Worm (Caenorhabditis elegans) whole organism, L3 larva: ENCODE results near the gene ZK757.1.

ENCODE experiments used
- R02D3.7 ChIP-seq: fragments of 150-350 bp; optimal IDR thresholded peaks from 2 replicates; lab custom pipeline; 2014; ENCODE audit warnings: missing biosample characterization, missing genetic modification characterization
- ZK546.5 ChIP-seq: sonication (generic microtip); optimal IDR thresholded peaks from 2 replicates; lab custom pipeline; 2017; ENCODE audit warnings: missing biosample characterization, missing genetic modification characterization
- aly-2 ChIP-seq: fragments of 150-350 bp; optimal IDR thresholded peaks from 2 replicates; lab custom pipeline; 2014; ENCODE audit warnings: missing biosample characterization, missing genetic modification characterization
- ama-1 ChIP-seq: fragments of 150-350 bp; optimal IDR thresholded peaks from 2 replicates; lab custom pipeline; 2018
- ceh-16 ChIP-seq: sonication (generic microtip); optimal IDR thresholded peaks from 2 replicates; lab custom pipeline; 2017; ENCODE audit warnings: missing biosample characterization, missing genetic modification characterization
- ceh-28 ChIP-seq: fragments of 150-350 bp; optimal IDR thresholded peaks from 2 replicates; lab custom pipeline; 2014; ENCODE audit warnings: missing biosample characterization, missing genetic modification reagents, missing genetic modification characterization
- ceh-9 ChIP-seq: sonication (generic microtip); optimal IDR thresholded peaks from 2 replicates; lab custom pipeline; 2018; ENCODE audit warnings: missing biosample characterization, missing genetic modification characterization
- egl-27 ChIP-seq: sonication (generic microtip); optimal IDR thresholded peaks from 4 replicates; lab custom pipeline; 2017; ENCODE audit warnings: missing biosample characterization, missing genetic modification reagents, missing genetic modification characterization
- egl-5 ChIP-seq: fragments of 150-350 bp; optimal IDR thresholded peaks from 2 replicates; lab custom pipeline; 2017; ENCODE audit warnings: missing biosample characterization, missing genetic modification reagents, missing genetic modification characterization, inconsistent platforms
- elt-1 ChIP-seq: fragments of 150-350 bp; optimal IDR thresholded peaks from 2 replicates; lab custom pipeline; 2014; ENCODE audit warnings: missing biosample characterization, missing genetic modification characterization
- elt-2 ChIP-seq: sonication (generic microtip); optimal IDR thresholded peaks from 2 replicates; lab custom pipeline; 2016; ENCODE audit warnings: missing genetic modification reagents, mild to moderate bottlenecking, missing genetic modification characterization, missing compliant biosample characterization
- elt-3 ChIP-seq, 3 experiments: fragments of 150-350 bp in 1 of 3; sonication (generic microtip) in 2 of 3; optimal IDR thresholded peaks; 2 replicates in 2 of 3; 4 replicates in 1 of 3; lab custom pipeline; 2014 to 2017; ENCODE audit warnings: missing biosample characterization in 3 of 3, missing genetic modification characterization in 3 of 3
- eor-1 ChIP-seq, 2 experiments: fragments of 150-350 bp; optimal IDR thresholded peaks; 2 replicates each; lab custom pipeline; 2014 to 2018; ENCODE audit warnings: missing biosample characterization in 2 of 2, missing genetic modification characterization in 2 of 2
- fkh-10 ChIP-seq: sonication (generic microtip); optimal IDR thresholded peaks from 2 replicates; lab custom pipeline; 2017; ENCODE audit warnings: missing biosample characterization, missing genetic modification reagents, missing genetic modification characterization
- fkh-2 ChIP-seq: fragments of 150-350 bp; optimal IDR thresholded peaks from 2 replicates; lab custom pipeline; 2014; ENCODE audit warnings: missing biosample characterization, missing genetic modification reagents, missing genetic modification characterization
- fos-1 ChIP-seq: fragments of 150-350 bp; optimal IDR thresholded peaks from 2 replicates; lab custom pipeline; 2014; ENCODE audit warnings: missing biosample characterization, missing genetic modification characterization
- hmg-11 ChIP-seq: sonication (generic microtip); optimal IDR thresholded peaks from 2 replicates; lab custom pipeline; 2016; ENCODE audit warnings: missing genetic modification characterization, missing compliant biosample characterization
- jun-1 ChIP-seq: fragments of 150-350 bp; optimal IDR thresholded peaks from 2 replicates; lab custom pipeline; 2014; ENCODE audit warnings: missing biosample characterization, missing genetic modification reagents, missing genetic modification characterization
- lin-15B ChIP-seq: fragments of 150-350 bp; optimal IDR thresholded peaks from 2 replicates; lab custom pipeline; 2014; ENCODE audit warnings: missing biosample characterization, missing genetic modification characterization
- lin-39 ChIP-seq: fragments of 150-350 bp; optimal IDR thresholded peaks from 2 replicates; lab custom pipeline; 2018; ENCODE audit warnings: missing biosample characterization, missing genetic modification reagents, missing genetic modification characterization
- lsy-12 ChIP-seq: sonication (generic microtip); optimal IDR thresholded peaks from 2 replicates; lab custom pipeline; 2016; ENCODE audit warnings: mild to moderate bottlenecking, missing genetic modification characterization, missing compliant biosample characterization
- mml-1 ChIP-seq: fragments of 150-350 bp; sonication (generic microtip); optimal IDR thresholded peaks from 3 replicates; lab custom pipeline; 2014; ENCODE audit warnings: missing biosample characterization, missing genetic modification characterization
- nfya-1 ChIP-seq: sonication (generic microtip); optimal IDR thresholded peaks from 2 replicates; lab custom pipeline; 2017; ENCODE audit warnings: missing genetic modification characterization, mild to moderate bottlenecking, missing compliant biosample characterization, antibody characterized with exemption, moderate library complexity; ENCODE audit not compliant: insufficient read depth
- nhr-11 ChIP-seq: fragments of 150-350 bp; optimal IDR thresholded peaks from 2 replicates; lab custom pipeline; 2014; ENCODE audit warnings: missing biosample characterization, missing genetic modification characterization
- nhr-12 ChIP-seq: fragments of 150-350 bp; optimal IDR thresholded peaks from 2 replicates; lab custom pipeline; 2014; ENCODE audit warnings: missing biosample characterization, missing genetic modification characterization
- nhr-23 ChIP-seq: fragments of 150-350 bp; optimal IDR thresholded peaks from 2 replicates; lab custom pipeline; 2014; ENCODE audit warnings: missing biosample characterization, missing genetic modification reagents, missing genetic modification characterization
- nhr-25 ChIP-seq: sonication (generic microtip); optimal IDR thresholded peaks from 2 replicates; lab custom pipeline; 2017; ENCODE audit warnings: missing biosample characterization, missing genetic modification characterization
- nhr-28 ChIP-seq: fragments of 150-350 bp; optimal IDR thresholded peaks from 2 replicates; lab custom pipeline; 2014; ENCODE audit warnings: missing biosample characterization, missing genetic modification characterization
- nhr-67 ChIP-seq: fragments of 150-350 bp; optimal IDR thresholded peaks from 2 replicates; lab custom pipeline; 2014; ENCODE audit warnings: missing biosample characterization, missing genetic modification characterization
- pha-4 ChIP-seq: fragments of 150-350 bp; optimal IDR thresholded peaks from 2 replicates; lab custom pipeline; 2014; ENCODE audit warnings: missing biosample characterization, missing genetic modification reagents, missing genetic modification characterization
- pqm-1 ChIP-seq: fragments of 150-350 bp; optimal IDR thresholded peaks from 2 replicates; lab custom pipeline; 2017; ENCODE audit warnings: missing biosample characterization, missing genetic modification characterization, inconsistent platforms
- skn-1 ChIP-seq: fragments of 150-350 bp; optimal IDR thresholded peaks from 2 replicates; lab custom pipeline; 2014; ENCODE audit warnings: missing biosample characterization, missing genetic modification characterization
- snpc-4 ChIP-seq: fragments of 150-350 bp; optimal IDR thresholded peaks from 2 replicates; lab custom pipeline; 2014; ENCODE audit warnings: missing biosample characterization, missing genetic modification characterization
- tbx-2 ChIP-seq: sonication (generic microtip); optimal IDR thresholded peaks from 2 replicates; lab custom pipeline; 2016; ENCODE audit warnings: mild to moderate bottlenecking, missing genetic modification characterization, missing compliant biosample characterization
- unc-39 ChIP-seq: sonication (generic microtip); optimal IDR thresholded peaks from 4 replicates; lab custom pipeline; 2017; ENCODE audit warnings: missing biosample characterization, missing genetic modification characterization
- unc-62 ChIP-seq: fragments of 150-350 bp; sonication (generic microtip); optimal IDR thresholded peaks from 4 replicates; lab custom pipeline; 2014; ENCODE audit warnings: missing biosample characterization, missing genetic modification reagents, missing genetic modification characterization
- ztf-4 ChIP-seq: fragments of 150-350 bp; optimal IDR thresholded peaks from 2 replicates; lab custom pipeline; 2014; ENCODE audit warnings: missing biosample characterization, missing genetic modification characterization

The ZK757.1 gene

ce11 chrIII:9851547-9851946 is 19.4 kb downstream of the ZK757.1 start, which contains the start of gene K11H3.3:
Gene K11H3.3, plus strand, starts transcription at chrIII:9851854.
- TF ChIP-seq fkh-2 (tag; lab: Kevin White, UChicago) (no peak), elt-1 (tag; lab: Kevin White, UChicago) (no peak), ZK546.5 (tag; lab: Kevin White, UChicago) (no peak), lin-39 (tag; lab: Kevin White, UChicago) (peak; percentile 49), fos-1 (tag; lab: Kevin White, UChicago) (no peak), R02D3.7 (tag; lab: Kevin White, UChicago) (no peak), elt-2 (tag; lab: Kevin White, UChicago) (no peak), lin-15B (tag; lab: Kevin White, UChicago) (no peak)

- TF ChIP-seq egl-27 (tag; lab: Kevin White, UChicago) (no peak), pqm-1 (tag; lab: Kevin White, UChicago) (peak; percentile 49), ama-1 (lab: Kevin White, UChicago) (no peak), elt-2 (tag; lab: Kevin White, UChicago) (peak; percentile 21)
Measured at ce11 chrIII:9850877-9851276, 20.1 kb downstream of the ZK757.1 start.

DNA sequence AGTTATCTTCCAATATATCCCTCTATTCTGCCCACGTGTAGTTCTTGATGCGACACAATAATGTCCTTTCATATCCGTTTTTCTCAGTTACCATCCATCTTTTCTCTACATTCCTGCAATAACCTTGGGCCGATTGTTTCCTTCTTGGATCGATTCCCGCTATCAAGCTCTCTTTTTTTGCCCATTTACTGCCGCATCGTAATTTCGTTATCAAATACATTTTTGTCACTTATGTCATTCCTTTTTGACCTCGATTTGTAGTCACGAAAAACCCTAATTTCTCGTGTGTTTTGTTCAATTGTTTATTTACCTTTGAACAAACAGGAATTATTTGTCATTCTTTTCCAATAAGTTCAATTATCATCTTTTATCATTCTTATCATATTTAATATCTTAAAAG is 21.0 kb downstream of the ZK757.1 start:
- TF ChIP-seq snpc-4 (tag; lab: Kevin White, UChicago) (no peak), pqm-1 (tag; lab: Kevin White, UChicago) (peak; percentile 82), pha-4 (tag; lab: Kevin White, UChicago) (peak; percentile 75), aly-2 (tag; lab: Kevin White, UChicago) (no peak), R02D3.7 (tag; lab: Kevin White, UChicago) (no peak), elt-2 (tag; lab: Kevin White, UChicago) (peak; percentile 77), ceh-16 (tag; lab: Kevin White, UChicago) (no peak), unc-39 (tag; lab: Kevin White, UChicago) (no peak), nhr-67 (tag; lab: Kevin White, UChicago) (no peak), lsy-12 (tag; lab: Kevin White, UChicago) (no peak), jun-1 (tag; lab: Kevin White, UChicago) (no peak), skn-1 (tag; lab: Kevin White, UChicago) (peak; percentile 67), ceh-9 (tag; lab: Kevin White, UChicago) (no peak), elt-3 (tag; optimal IDR thresholded peaks at IDR 0.05; lab: Kevin White, UChicago) (peak in 2 of 3 experiments; percentile 9 to 57), ceh-28 (tag; lab: Kevin White, UChicago) (peak; percentile 59)

DNA sequence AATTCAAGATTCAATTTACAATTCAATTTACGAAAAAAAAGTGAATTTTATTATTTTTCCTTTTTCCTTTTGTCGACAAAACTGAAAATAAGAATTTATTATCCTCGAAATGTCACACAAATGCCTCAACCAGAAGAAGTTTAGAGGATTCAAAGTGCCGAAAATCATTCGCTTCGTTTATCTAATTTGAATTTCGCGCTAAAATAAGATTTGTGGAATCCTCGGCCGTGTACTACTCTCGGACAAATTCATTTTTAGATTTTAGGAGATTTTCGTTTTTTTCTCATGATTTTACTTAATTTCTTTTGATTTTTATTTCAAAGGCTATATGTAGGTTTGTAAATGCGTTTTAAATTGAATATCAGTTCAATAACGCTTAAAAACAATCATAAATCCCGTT is 22.3 kb downstream of the ZK757.1 start:
- no peak for TF ChIP-seq mml-1 (tag; lab: Kevin White, UChicago)
- no peak for TF ChIP-seq lsy-12 (tag; lab: Kevin White, UChicago)
- no peak for TF ChIP-seq lin-39 (tag; lab: Kevin White, UChicago)
- TF ChIP-seq eor-1 (tag; optimal IDR thresholded peaks at IDR 0.05; lab: Kevin White, UChicago): no peak
- TF ChIP-seq lin-15B (tag; lab: Kevin White, UChicago): no peak
- no peak for TF ChIP-seq elt-1 (tag; lab: Kevin White, UChicago)
- TF ChIP-seq ceh-28 (tag; lab: Kevin White, UChicago): no peak
- no peak for TF ChIP-seq pqm-1 (tag; lab: Kevin White, UChicago)
- TF ChIP-seq nhr-12 (tag; lab: Kevin White, UChicago): no peak
- TF ChIP-seq nhr-11 (tag; lab: Kevin White, UChicago): no peak
- TF ChIP-seq elt-3 (tag; optimal IDR thresholded peaks at IDR 0.05; lab: Kevin White, UChicago): no peak
- TF ChIP-seq nhr-25: no peak
- no peak for TF ChIP-seq R02D3.7 (tag; lab: Kevin White, UChicago)
- no peak for TF ChIP-seq ZK546.5 (tag; lab: Kevin White, UChicago)
- no peak for TF ChIP-seq ceh-16 (tag; lab: Kevin White, UChicago)
- TF ChIP-seq, all 47 proteins: peak for 0

DNA sequence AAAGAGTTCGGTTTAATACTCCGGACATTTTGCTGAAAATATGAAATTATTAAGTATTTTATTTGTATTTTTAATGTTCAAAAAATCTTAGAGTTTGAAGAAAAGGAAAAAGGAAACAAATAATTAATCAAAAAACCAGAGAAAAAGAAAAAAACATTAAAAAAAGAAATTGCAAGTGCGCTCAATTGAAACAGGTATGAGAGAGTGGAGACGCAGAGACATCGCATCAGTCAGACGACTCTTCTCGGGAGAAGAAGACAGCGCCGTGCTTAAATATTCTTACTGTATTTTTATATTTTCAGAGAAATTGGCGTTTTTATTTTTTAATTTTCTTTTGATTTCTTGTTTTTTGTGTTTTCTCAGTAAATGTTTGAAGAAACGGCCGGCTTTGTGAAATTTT is 22.8 kb downstream of the ZK757.1 start, which contains the start of gene mrpl-36:
Gene mrpl-36, minus strand, starts transcription at position 34 of the 400 bp plus-strand sequence.
- no peak for TF ChIP-seq unc-39 (tag; lab: Kevin White, UChicago)
- TF ChIP-seq ceh-28 (tag; lab: Kevin White, UChicago): no peak
- TF ChIP-seq unc-62 (GFP tag; lab: Kevin White, UChicago): no peak
- no peak for TF ChIP-seq fkh-10 (GFP tag; lab: Kevin White, UChicago)
- no peak for TF ChIP-seq skn-1 (tag; lab: Kevin White, UChicago)
- TF ChIP-seq nhr-23: no peak
- no peak for TF ChIP-seq nhr-25
- TF ChIP-seq pha-4 (tag; lab: Kevin White, UChicago): peak; percentile 55
- no peak for TF ChIP-seq fkh-2 (tag; lab: Kevin White, UChicago)
- no peak for TF ChIP-seq hmg-11 (tag; lab: Kevin White, UChicago)
- TF ChIP-seq egl-27 (tag; lab: Kevin White, UChicago): no peak
- TF ChIP-seq elt-2 (tag; lab: Kevin White, UChicago): peak; percentile 0
- no peak for TF ChIP-seq nhr-28 (tag; lab: Kevin White, UChicago)
- TF ChIP-seq tbx-2 (tag; lab: Kevin White, UChicago): no peak
- TF ChIP-seq nhr-67 (tag; lab: Kevin White, UChicago): no peak
- no peak for TF ChIP-seq ztf-4 (tag; lab: Kevin White, UChicago)
- TF ChIP-seq eor-1 (tag; optimal IDR thresholded peaks at IDR 0.05; lab: Kevin White, UChicago): no peak
- TF ChIP-seq lin-15B (tag; lab: Kevin White, UChicago): peak; percentile 73
- peak; percentile 5 for TF ChIP-seq snpc-4 (tag; lab: Kevin White, UChicago)
- TF ChIP-seq nfya-1 (tag; lab: Kevin White, UChicago): peak; percentile 64
- no peak for TF ChIP-seq R02D3.7 (tag; lab: Kevin White, UChicago)
- no peak for TF ChIP-seq nhr-12 (tag; lab: Kevin White, UChicago)
- TF ChIP-seq egl-5 (tag; lab: Kevin White, UChicago): peak; percentile 20
- peak; percentile 10 for TF ChIP-seq lin-39 (tag; lab: Kevin White, UChicago)
